Fruit fly (Drosophila melanogaster) whole organism, embryonic: Measurements from ENCODE around the gene CG15412.

Source experiments
- CG10654 ChIP-seq: fragments of 200-800 bp; sonication (Bioruptor generic); optimal IDR thresholded peaks from 2 replicates; lab custom pipeline; 2016; ENCODE audit warnings: missing biosample characterization, missing genetic modification characterization
- CG13775 ChIP-seq: fragments of 200-800 bp; sonication (Bioruptor generic); optimal IDR thresholded peaks from 3 replicates; lab custom pipeline; 2017; ENCODE audit warnings: missing biosample characterization, mild to moderate bottlenecking, missing genetic modification characterization
- CG14965 ChIP-seq: fragments of 200-800 bp; sonication (Bioruptor generic); optimal IDR thresholded peaks from 2 replicates; lab custom pipeline; 2016; ENCODE audit warnings: missing biosample characterization, missing genetic modification characterization, borderline replicate concordance
- CG17568 ChIP-seq: fragments of 200-800 bp; sonication (Bioruptor generic); optimal IDR thresholded peaks from 2 replicates; lab custom pipeline; 2018; ENCODE audit warnings: missing biosample characterization, mild to moderate bottlenecking, missing genetic modification characterization, moderate library complexity
- CG2116 ChIP-seq: fragments of 200-800 bp; sonication (Bioruptor generic); optimal IDR thresholded peaks from 3 replicates; lab custom pipeline; 2018; ENCODE audit warnings: missing biosample characterization, mild to moderate bottlenecking, missing genetic modification characterization
- CG2875 ChIP-seq: fragments of 200-800 bp; sonication (Bioruptor generic); optimal IDR thresholded peaks from 2 replicates; lab custom pipeline; 2017; ENCODE audit warnings: missing biosample characterization, mild to moderate bottlenecking, missing genetic modification characterization, missing genetic modification reagents
- CG3065 ChIP-seq: fragments of 200-800 bp; sonication (Bioruptor generic); optimal IDR thresholded peaks from 2 replicates; lab custom pipeline; 2016; ENCODE audit warnings: missing biosample characterization, missing genetic modification characterization
- CG4707 ChIP-seq: fragments of 200-800 bp; sonication (Bioruptor generic); optimal IDR thresholded peaks from 2 replicates; lab custom pipeline; 2018; ENCODE audit warnings: missing biosample characterization, mild to moderate bottlenecking, missing genetic modification characterization, moderate library complexity
- CG6813 ChIP-seq: fragments of 200-800 bp; sonication (Bioruptor generic); optimal IDR thresholded peaks from 2 replicates; lab custom pipeline; 2017; ENCODE audit warnings: missing biosample characterization, missing genetic modification characterization, mild to moderate bottlenecking, moderate library complexity, missing genetic modification reagents
- CG7745 ChIP-seq: fragments of 200-800 bp; sonication (Bioruptor generic); optimal IDR thresholded peaks from 2 replicates; lab custom pipeline; 2018; ENCODE audit warnings: missing biosample characterization, mild to moderate bottlenecking, missing genetic modification characterization, moderate library complexity
- CG8924 ChIP-seq: fragments of 200-800 bp; optimal IDR thresholded peaks from 3 replicates; lab custom pipeline; 2019; ENCODE audit warnings: missing biosample characterization, mild to moderate bottlenecking, missing genetic modification characterization, moderate library complexity
- Dfd ChIP-seq, 2 experiments: fragments of >200 bp; optimal IDR thresholded peaks; 2 replicates each; lab custom pipeline; 2017; ENCODE audit warnings: missing biosample characterization in 2 of 2, missing genetic modification characterization in 2 of 2
- Eip74EF ChIP-seq, 2 experiments: fragments of 200-800 bp in 1 of 2; fragments of >200 bp in 1 of 2; sonication (Bioruptor generic) in 1 of 2; optimal IDR thresholded peaks; 2 replicates each; lab custom pipeline; 2017 to 2019; ENCODE audit warnings: missing biosample characterization in 2 of 2, missing genetic modification characterization in 2 of 2, mild to moderate bottlenecking in 1 of 2, moderate library complexity in 1 of 2
- HLH3B ChIP-seq: fragments of 200-800 bp; sonication (Bioruptor generic); IDR thresholded peaks from 2 replicates; pipeline ENCODE4 v1.3.6; 2022; ENCODE audit warnings: missing biosample characterization, missing genetic modification characterization
- HLH4C ChIP-seq: fragments of 200-800 bp; sonication (Bioruptor generic); IDR thresholded peaks from 3 replicates; pipeline ENCODE4 v1.3.6; 2022; ENCODE audit warnings: missing biosample characterization, missing genetic modification characterization; ENCODE audit not compliant: partially characterized antibody
- Hr3 ChIP-seq: fragments of 200-800 bp; sonication (Bioruptor generic); optimal IDR thresholded peaks from 3 replicates; lab custom pipeline; 2016; ENCODE audit warnings: missing biosample characterization, missing genetic modification characterization
- Lim3 ChIP-seq: fragments of 200-800 bp; sonication (Bioruptor generic); IDR thresholded peaks from 2 replicates; pipeline ENCODE4 v1.3.6; 2022; ENCODE audit warnings: missing biosample characterization, missing genetic modification characterization
- Max ChIP-seq: fragments of 200-800 bp; sonication (Bioruptor generic); optimal IDR thresholded peaks from 2 replicates; lab custom pipeline; 2016; ENCODE audit warnings: missing biosample characterization, mild to moderate bottlenecking, missing genetic modification characterization
- NC2β ChIP-seq: fragments of 200-800 bp; sonication (Bioruptor generic); optimal IDR thresholded peaks from 2 replicates; lab custom pipeline; 2016; ENCODE audit warnings: missing biosample characterization, missing genetic modification characterization
- NFAT ChIP-seq: fragments of 200-800 bp; sonication (Bioruptor generic); IDR thresholded peaks from 2 replicates; pipeline ENCODE4 v1.3.6; 2022; ENCODE audit warnings: missing biosample characterization, missing genetic modification characterization
- Oaz ChIP-seq: fragments of 200-800 bp; sonication (Bioruptor generic); IDR thresholded peaks from 2 replicates; pipeline ENCODE4 v1.3.6; 2022; ENCODE audit warnings: missing biosample characterization, missing genetic modification characterization
- Side ChIP-seq: fragments of 200-800 bp; sonication (Bioruptor generic); optimal IDR thresholded peaks from 2 replicates; lab custom pipeline; 2016; ENCODE audit warnings: missing biosample characterization, missing genetic modification characterization
- Tbp ChIP-seq: fragments of >200 bp; optimal IDR thresholded peaks from 2 replicates; lab custom pipeline; 2018; ENCODE audit warnings: missing biosample characterization, missing genetic modification characterization
- abd-A ChIP-seq: fragments of 200-800 bp; sonication (Bioruptor generic); optimal IDR thresholded peaks from 3 replicates; lab custom pipeline; 2019; ENCODE audit warnings: missing biosample characterization, mild to moderate bottlenecking, missing genetic modification characterization, moderate library complexity
- aop ChIP-seq: fragments of 200-800 bp; sonication (Bioruptor generic); IDR thresholded peaks from 2 replicates; pipeline ENCODE4 v1.3.6; 2022; ENCODE audit warnings: missing biosample characterization, missing genetic modification characterization
- ase ChIP-seq: fragments of 200-800 bp; sonication (Bioruptor generic); IDR thresholded peaks from 3 replicates; pipeline ENCODE4 v1.3.6; 2022; ENCODE audit warnings: missing biosample characterization, missing genetic modification characterization
- btn ChIP-seq: fragments of 200-800 bp; sonication (Bioruptor generic); optimal IDR thresholded peaks from 2 replicates; lab custom pipeline; 2016; ENCODE audit warnings: missing biosample characterization, missing genetic modification characterization
- cad ChIP-seq: fragments of >200 bp; optimal IDR thresholded peaks from 2 replicates; lab custom pipeline; 2017; ENCODE audit warnings: missing biosample characterization, missing genetic modification characterization
- chif ChIP-seq, 2 experiments: fragments of 200-800 bp; sonication (Bioruptor generic); optimal IDR thresholded peaks; 3 replicates each; lab custom pipeline; 2016; ENCODE audit warnings: missing biosample characterization in 2 of 2, missing genetic modification characterization in 2 of 2
- dmrt11E ChIP-seq: fragments of 200-800 bp; sonication (Bioruptor generic); optimal IDR thresholded peaks from 3 replicates; lab custom pipeline; 2018; ENCODE audit warnings: missing biosample characterization, mild to moderate bottlenecking, missing genetic modification characterization, moderate library complexity
- ems ChIP-seq: fragments of 200-800 bp; sonication (Bioruptor generic); optimal IDR thresholded peaks from 3 replicates; lab custom pipeline; 2016; ENCODE audit warnings: missing biosample characterization, missing genetic modification characterization
- gcm2 ChIP-seq: fragments of 200-800 bp; sonication (Bioruptor generic); optimal IDR thresholded peaks from 2 replicates; lab custom pipeline; 2016; ENCODE audit warnings: missing biosample characterization, missing genetic modification characterization
- hbn ChIP-seq: fragments of 200-800 bp; sonication (Bioruptor generic); IDR thresholded peaks from 2 replicates; pipeline ENCODE4 v1.3.6; 2022; ENCODE audit warnings: missing biosample characterization, missing genetic modification characterization; ENCODE audit not compliant: partially characterized antibody
- lmd ChIP-seq: fragments of 200-800 bp; sonication (Bioruptor generic); IDR thresholded peaks from 2 replicates; pipeline ENCODE4 v1.3.6; 2022; ENCODE audit warnings: missing biosample characterization, missing genetic modification characterization
- oc ChIP-seq: fragments of 200-800 bp; sonication (Bioruptor generic); optimal IDR thresholded peaks from 2 replicates; lab custom pipeline; 2018; ENCODE audit warnings: missing biosample characterization, mild to moderate bottlenecking, missing genetic modification characterization, moderate library complexity
- p53 ChIP-seq: fragments of 200-800 bp; sonication (Bioruptor generic); optimal IDR thresholded peaks from 2 replicates; lab custom pipeline; 2016; ENCODE audit warnings: missing biosample characterization, missing genetic modification characterization
- slbo ChIP-seq: fragments of 200-800 bp; sonication (Bioruptor generic); IDR thresholded peaks from 2 replicates; pipeline ENCODE4 v1.3.6; 2022; ENCODE audit warnings: missing biosample characterization, missing genetic modification characterization
- sr ChIP-seq: fragments of 200-800 bp; sonication (Bioruptor generic); IDR thresholded peaks from 3 replicates; pipeline ENCODE4 v1.3.6; 2022; ENCODE audit warnings: missing biosample characterization, missing genetic modification characterization

Gene CG15412

dm6 chr2L:3354642-3355380, 20.7 kb downstream of the CG15412 start, which contains the start of gene E23 (continued):
- TF ChIP-seq CG6813 (GFP tag; lab: Kevin White, UChicago) (peak; percentile 97), btn (GFP tag; lab: Kevin White, UChicago) (peak; percentile 77), HLH4C (GFP tag; lab: Robert Waterston, UW) (no peak), slbo (GFP tag; lab: Robert Waterston, UW) (peak; percentile 98), Eip74EF (GFP tag; optimal IDR thresholded peaks at IDR 0.05; lab: Kevin White, UChicago) (peak in 1 of 2 experiments; percentile 99), Tbp (GFP tag; lab: Kevin White, UChicago) (no peak), CG7745 (tag; lab: Kevin White, UChicago) (peak; percentile 58), CG3065 (GFP tag; lab: Kevin White, UChicago) (peak; percentile 96), Lim3 (GFP tag; lab: Robert Waterston, UW) (peak; percentile 95), ase (GFP tag; lab: Robert Waterston, UW) (peak; percentile 97), Oaz (peak; percentile 96), Max (GFP tag; lab: Kevin White, UChicago) (peak; percentile 99), CG8924 (peak; percentile 100), NC2β (GFP tag; lab: Kevin White, UChicago) (peak; percentile 92), Side (GFP tag; lab: Kevin White, UChicago) (peak; percentile 92), chif (GFP tag; optimal IDR thresholded peaks at IDR 0.05; lab: Kevin White, UChicago) (peak; percentile 96 to 97), Hr3 (GFP tag; lab: Kevin White, UChicago) (peak; percentile 99), CG4707 (peak; percentile 93), CG17568 (peak; percentile 98), CG14965 (peak; percentile 20), abd-A (peak; percentile 87), HLH3B (peak; percentile 98), oc (tag; lab: Kevin White, UChicago) (peak; percentile 99), cad (GFP tag; lab: Kevin White, UChicago) (no peak), CG10654 (GFP tag; lab: Kevin White, UChicago) (peak; percentile 98), sr (GFP tag; lab: Robert Waterston, UW) (peak; percentile 98), lmd (GFP tag; lab: Robert Waterston, UW) (peak; percentile 99), ems (GFP tag; lab: Kevin White, UChicago) (peak; percentile 95)

- no peak for TF ChIP-seq hbn (GFP tag; lab: Robert Waterston, UW)
- TF ChIP-seq CG2875 (GFP tag; lab: Kevin White, UChicago) = no peak
- TF ChIP-seq CG13775 (GFP tag; lab: Kevin White, UChicago) = no peak
- TF ChIP-seq dmrt11E (tag; lab: Kevin White, UChicago) = no peak
- TF ChIP-seq aop (GFP tag; lab: Robert Waterston, UW) = no peak
- no peak for TF ChIP-seq NFAT (GFP tag; lab: Robert Waterston, UW)
- TF ChIP-seq CG2116 (GFP tag; lab: Kevin White, UChicago) = no peak
- TF ChIP-seq gcm2 = no peak
Observed at dm6 chr2L:3353791-3354190, 21.7 kb downstream of the CG15412 start.

- TF ChIP-seq Dfd (GFP tag; optimal IDR thresholded peaks at IDR 0.05; lab: Kevin White, UChicago) = peak in 1 of 2 experiments; percentile 32
- TF ChIP-seq p53 = no peak
- TF ChIP-seq, all 482 proteins: peak for 1
Observed at dm6 chr2L:3352927-3353326, 22.6 kb downstream of the CG15412 start.
